Worm (Caenorhabditis elegans) whole organism, L3 larva: ENCODE results near the gene dhs-21.
A peak's percentile ranks its signal among the peaks of the same experiment; 100 is the strongest.

Experiments used
- ZK546.5 ChIP-seq: sonication (generic microtip); optimal IDR thresholded peaks from 2 replicates; lab custom pipeline; 2017; ENCODE audit warnings: missing biosample characterization, missing genetic modification characterization
- ama-1 ChIP-seq: fragments of 150-350 bp; optimal IDR thresholded peaks from 2 replicates; lab custom pipeline; 2018
- ceh-28 ChIP-seq: fragments of 150-350 bp; optimal IDR thresholded peaks from 2 replicates; lab custom pipeline; 2014; ENCODE audit warnings: missing biosample characterization, missing genetic modification reagents, missing genetic modification characterization
- ceh-9 ChIP-seq: sonication (generic microtip); optimal IDR thresholded peaks from 2 replicates; lab custom pipeline; 2018; ENCODE audit warnings: missing biosample characterization, missing genetic modification characterization
- egl-27 ChIP-seq: sonication (generic microtip); optimal IDR thresholded peaks from 4 replicates; lab custom pipeline; 2017; ENCODE audit warnings: missing biosample characterization, missing genetic modification reagents, missing genetic modification characterization
- egl-5 ChIP-seq: fragments of 150-350 bp; optimal IDR thresholded peaks from 2 replicates; lab custom pipeline; 2017; ENCODE audit warnings: missing biosample characterization, missing genetic modification reagents, missing genetic modification characterization, inconsistent platforms
- elt-1 ChIP-seq: fragments of 150-350 bp; optimal IDR thresholded peaks from 2 replicates; lab custom pipeline; 2014; ENCODE audit warnings: missing biosample characterization, missing genetic modification characterization
- elt-2 ChIP-seq: sonication (generic microtip); optimal IDR thresholded peaks from 2 replicates; lab custom pipeline; 2016; ENCODE audit warnings: missing genetic modification reagents, mild to moderate bottlenecking, missing genetic modification characterization, missing compliant biosample characterization
- elt-3 ChIP-seq, 3 experiments: fragments of 150-350 bp in 1 of 3; sonication (generic microtip) in 2 of 3; optimal IDR thresholded peaks; 2 replicates in 2 of 3; 4 replicates in 1 of 3; lab custom pipeline; 2014 to 2017; ENCODE audit warnings: missing biosample characterization in 3 of 3, missing genetic modification characterization in 3 of 3
- eor-1 ChIP-seq, 2 experiments: fragments of 150-350 bp; optimal IDR thresholded peaks; 2 replicates each; lab custom pipeline; 2014 to 2018; ENCODE audit warnings: missing biosample characterization in 2 of 2, missing genetic modification characterization in 2 of 2
- fkh-10 ChIP-seq: sonication (generic microtip); optimal IDR thresholded peaks from 2 replicates; lab custom pipeline; 2017; ENCODE audit warnings: missing biosample characterization, missing genetic modification reagents, missing genetic modification characterization
- fkh-2 ChIP-seq: fragments of 150-350 bp; optimal IDR thresholded peaks from 2 replicates; lab custom pipeline; 2014; ENCODE audit warnings: missing biosample characterization, missing genetic modification reagents, missing genetic modification characterization
- fos-1 ChIP-seq: fragments of 150-350 bp; optimal IDR thresholded peaks from 2 replicates; lab custom pipeline; 2014; ENCODE audit warnings: missing biosample characterization, missing genetic modification characterization
- hmg-11 ChIP-seq: sonication (generic microtip); optimal IDR thresholded peaks from 2 replicates; lab custom pipeline; 2016; ENCODE audit warnings: missing genetic modification characterization, missing compliant biosample characterization
- jun-1 ChIP-seq: fragments of 150-350 bp; optimal IDR thresholded peaks from 2 replicates; lab custom pipeline; 2014; ENCODE audit warnings: missing biosample characterization, missing genetic modification reagents, missing genetic modification characterization
- lin-15B ChIP-seq: fragments of 150-350 bp; optimal IDR thresholded peaks from 2 replicates; lab custom pipeline; 2014; ENCODE audit warnings: missing biosample characterization, missing genetic modification characterization
- lin-39 ChIP-seq: fragments of 150-350 bp; optimal IDR thresholded peaks from 2 replicates; lab custom pipeline; 2018; ENCODE audit warnings: missing biosample characterization, missing genetic modification reagents, missing genetic modification characterization
- nfya-1 ChIP-seq: sonication (generic microtip); optimal IDR thresholded peaks from 2 replicates; lab custom pipeline; 2017; ENCODE audit warnings: missing genetic modification characterization, mild to moderate bottlenecking, missing compliant biosample characterization, antibody characterized with exemption, moderate library complexity; ENCODE audit not compliant: insufficient read depth
- nhr-23 ChIP-seq: fragments of 150-350 bp; optimal IDR thresholded peaks from 2 replicates; lab custom pipeline; 2014; ENCODE audit warnings: missing biosample characterization, missing genetic modification reagents, missing genetic modification characterization
- nhr-237 ChIP-seq: fragments of 150-350 bp; optimal IDR thresholded peaks from 2 replicates; lab custom pipeline; 2014; ENCODE audit warnings: missing biosample characterization, missing genetic modification characterization
- nhr-28 ChIP-seq: fragments of 150-350 bp; optimal IDR thresholded peaks from 2 replicates; lab custom pipeline; 2014; ENCODE audit warnings: missing biosample characterization, missing genetic modification characterization
- nhr-76 ChIP-seq: fragments of 150-350 bp; sonication (generic microtip); optimal IDR thresholded peaks from 5 replicates; lab custom pipeline; 2014; ENCODE audit warnings: missing biosample characterization, missing genetic modification characterization
- nhr-77 ChIP-seq: fragments of 150-350 bp; optimal IDR thresholded peaks from 2 replicates; lab custom pipeline; 2014; ENCODE audit warnings: missing biosample characterization, missing genetic modification characterization
- pqm-1 ChIP-seq: fragments of 150-350 bp; optimal IDR thresholded peaks from 2 replicates; lab custom pipeline; 2017; ENCODE audit warnings: missing biosample characterization, missing genetic modification characterization, inconsistent platforms
- skn-1 ChIP-seq: fragments of 150-350 bp; optimal IDR thresholded peaks from 2 replicates; lab custom pipeline; 2014; ENCODE audit warnings: missing biosample characterization, missing genetic modification characterization
- snpc-4 ChIP-seq: fragments of 150-350 bp; optimal IDR thresholded peaks from 2 replicates; lab custom pipeline; 2014; ENCODE audit warnings: missing biosample characterization, missing genetic modification characterization
- tbx-2 ChIP-seq: sonication (generic microtip); optimal IDR thresholded peaks from 2 replicates; lab custom pipeline; 2016; ENCODE audit warnings: mild to moderate bottlenecking, missing genetic modification characterization, missing compliant biosample characterization
- unc-39 ChIP-seq: sonication (generic microtip); optimal IDR thresholded peaks from 4 replicates; lab custom pipeline; 2017; ENCODE audit warnings: missing biosample characterization, missing genetic modification characterization
- ztf-11 ChIP-seq: fragments of 150-350 bp; optimal IDR thresholded peaks from 2 replicates; lab custom pipeline; 2014; ENCODE audit warnings: missing biosample characterization, missing genetic modification characterization
- ztf-4 ChIP-seq: fragments of 150-350 bp; optimal IDR thresholded peaks from 2 replicates; lab custom pipeline; 2014; ENCODE audit warnings: missing biosample characterization, missing genetic modification characterization

The dhs-21 gene

DNA sequence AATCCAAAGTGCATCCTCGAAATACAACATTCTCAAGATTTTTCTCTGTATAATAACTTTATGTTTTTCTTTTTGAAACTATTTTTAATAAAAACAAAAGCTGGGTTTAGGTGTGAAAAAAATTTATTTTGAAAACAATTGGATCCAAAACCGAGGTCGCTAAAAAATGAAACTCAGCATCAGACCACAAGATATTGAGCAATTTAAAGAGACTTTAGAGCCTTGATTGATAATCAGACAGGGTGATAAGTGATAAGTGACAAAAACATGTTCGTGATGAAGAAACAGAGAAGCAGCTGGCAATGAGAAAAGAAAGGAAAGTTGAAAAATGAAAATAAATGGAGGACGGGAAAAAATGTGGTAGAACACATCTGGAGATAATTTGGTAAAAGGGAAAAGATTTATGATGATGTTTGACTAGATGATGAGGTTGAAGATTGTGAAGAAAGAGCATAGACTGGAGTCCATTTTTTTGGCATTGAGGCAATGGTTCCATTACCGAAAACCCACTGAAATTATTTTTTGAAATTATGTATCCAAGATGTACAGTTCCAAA, 18.1 kb upstream of the dhs-21 start, which contains the start of gene C15C8.6:
Gene C15C8.6, minus strand, starts transcription at position 51 of the 556 bp plus-strand sequence.
- TF ChIP-seq fkh-2 (tag; lab: Kevin White, UChicago) = no peak
- no peak for TF ChIP-seq jun-1 (tag; lab: Kevin White, UChicago)
- no peak for TF ChIP-seq fos-1 (tag; lab: Kevin White, UChicago)
- no peak for TF ChIP-seq unc-39 (tag; lab: Kevin White, UChicago)
- TF ChIP-seq snpc-4 (tag; lab: Kevin White, UChicago) = no peak
- TF ChIP-seq elt-3 (tag; optimal IDR thresholded peaks at IDR 0.05; lab: Kevin White, UChicago) = no peak
- no peak for TF ChIP-seq fkh-10 (GFP tag; lab: Kevin White, UChicago)
- TF ChIP-seq hmg-11 (tag; lab: Kevin White, UChicago) = no peak
- no peak for TF ChIP-seq ama-1
- no peak for TF ChIP-seq ZK546.5 (tag; lab: Kevin White, UChicago)
- TF ChIP-seq nhr-77 = no peak

DNA sequence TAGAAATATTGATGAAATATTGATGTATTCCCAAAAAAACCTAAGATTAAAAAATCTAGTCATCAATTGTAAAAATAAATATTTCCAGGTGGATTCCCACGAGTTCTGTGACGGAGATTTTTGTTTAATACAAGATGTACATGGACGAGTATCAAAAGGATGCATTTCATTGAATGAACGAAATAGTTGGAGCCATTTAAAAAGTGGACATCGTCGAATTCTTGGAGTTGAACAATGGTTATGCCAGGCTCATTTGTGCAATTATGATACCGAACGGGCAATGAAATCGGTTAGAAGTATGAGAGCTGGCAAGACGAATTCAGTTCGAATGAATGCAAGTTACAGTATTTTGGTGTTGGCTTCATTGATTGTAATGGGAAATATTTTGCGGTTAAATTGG, 16.1 kb upstream of the dhs-21 start:
- TF ChIP-seq egl-5 (tag; lab: Kevin White, UChicago) (no peak), elt-1 (tag; lab: Kevin White, UChicago) (no peak), eor-1 (tag; optimal IDR thresholded peaks at IDR 0.05; lab: Kevin White, UChicago) (no peak), nhr-77 (no peak), nhr-23 (tag; lab: Kevin White, UChicago) (no peak), lin-39 (tag; lab: Kevin White, UChicago) (no peak), nhr-28 (tag; lab: Kevin White, UChicago) (no peak), nhr-76 (no peak), skn-1 (tag; lab: Kevin White, UChicago) (no peak), ceh-9 (tag; lab: Kevin White, UChicago) (no peak), ztf-11 (tag; lab: Kevin White, UChicago) (no peak), egl-27 (tag; lab: Kevin White, UChicago) (no peak), nfya-1 (tag; lab: Kevin White, UChicago) (no peak), lin-15B (tag; lab: Kevin White, UChicago) (no peak), ama-1 (no peak), jun-1 (tag; lab: Kevin White, UChicago) (no peak)

ce11 chrV:12747856-12748255, 14.4 kb upstream of the dhs-21 start, which contains the start of gene C15C8.5:
TSS of gene C15C8.5 (plus strand) at chrV:12748007.
- TF ChIP-seq ztf-4 (tag; lab: Kevin White, UChicago) (no peak), tbx-2 (tag; lab: Kevin White, UChicago) (no peak), pqm-1 (no peak), nhr-237 (tag; lab: Kevin White, UChicago) (no peak), fkh-10 (GFP tag; lab: Kevin White, UChicago) (peak; percentile 88), ceh-28 (tag; lab: Kevin White, UChicago) (no peak)

ce11 chrV:12747431-12747830, 14.0 kb upstream of the dhs-21 start, which contains the start of gene C15C8.4:
TSS of gene C15C8.4 (minus strand) at chrV:12747463.
- TF ChIP-seq nhr-28 (tag; lab: Kevin White, UChicago) (no peak), nfya-1 (tag; lab: Kevin White, UChicago) (peak; percentile 6), lin-15B (tag; lab: Kevin White, UChicago) (peak; percentile 45), ceh-28 (tag; lab: Kevin White, UChicago) (peak; percentile 18), elt-1 (tag; lab: Kevin White, UChicago) (peak; percentile 54)

- TF ChIP-seq ama-1 (no peak), pqm-1 (peak; percentile 42), elt-2 (tag; lab: Kevin White, UChicago) (peak; percentile 92)
Measured at ce11 chrV:12744979-12745378, 11.5 kb upstream of the dhs-21 start, which contains the start of gene C15C8.7. TSS of gene C15C8.7 (minus strand) at chrV:12745050.

ce11 chrV:12743778-12744502, 10.5 kb upstream of the dhs-21 start:
- TF ChIP-seq eor-1 (tag; optimal IDR thresholded peaks at IDR 0.05; lab: Kevin White, UChicago) (no peak), nhr-77 (no peak), nfya-1 (tag; lab: Kevin White, UChicago) (no peak), snpc-4 (tag; lab: Kevin White, UChicago) (no peak), elt-2 (tag; lab: Kevin White, UChicago) (peak; percentile 28), skn-1 (tag; lab: Kevin White, UChicago) (no peak), nhr-237 (tag; lab: Kevin White, UChicago) (no peak), pqm-1 (no peak), ceh-28 (tag; lab: Kevin White, UChicago) (no peak)
